Worm (Caenorhabditis elegans) whole organism, early embryonic: ENCODE results near the gene C02B8.12.

Source experiments
- B0310.2 ChIP-seq: sonication (generic microtip); optimal IDR thresholded peaks from 2 replicates; lab custom pipeline; 2016; ENCODE audit warnings: mild to moderate bottlenecking, missing genetic modification characterization, missing compliant biosample characterization
- F13C5.2 ChIP-seq: sonication (generic microtip); optimal IDR thresholded peaks from 2 replicates; lab custom pipeline; 2017; ENCODE audit warnings: mild to moderate bottlenecking, missing genetic modification characterization, inconsistent platforms, missing compliant biosample characterization
- aly-1 ChIP-seq: sonication (generic microtip); optimal IDR thresholded peaks from 2 replicates; lab custom pipeline; 2016; ENCODE audit warnings: missing genetic modification characterization, missing compliant biosample characterization
- ama-1 ChIP-seq: fragments of 150-350 bp; optimal IDR thresholded peaks from 2 replicates; lab custom pipeline; 2014
- ceh-13 ChIP-seq: fragments of 200-800 bp; sonication (Bioruptor generic); optimal IDR thresholded peaks from 2 replicates; lab custom pipeline; 2018; ENCODE audit warnings: mild to moderate bottlenecking, missing genetic modification characterization, missing compliant biosample characterization
- ceh-36 ChIP-seq: sonication (generic microtip); optimal IDR thresholded peaks from 2 replicates; lab custom pipeline; 2016; ENCODE audit warnings: missing genetic modification characterization, inconsistent platforms, missing compliant biosample characterization
- ets-7 ChIP-seq: sonication (generic microtip); optimal IDR thresholded peaks from 2 replicates; lab custom pipeline; 2016; ENCODE audit warnings: missing genotype, missing genetic modification characterization, missing compliant biosample characterization
- flt-1 ChIP-seq: fragments of 200-800 bp; sonication (Bioruptor generic); IDR thresholded peaks from 2 replicates; pipeline ENCODE4 v1.3.6; 2022; ENCODE audit warnings: missing genetic modification characterization, missing compliant biosample characterization
- hmbx-1 ChIP-seq: sonication (generic microtip); optimal IDR thresholded peaks from 2 replicates; lab custom pipeline; 2016; ENCODE audit warnings: mild to moderate bottlenecking, missing genetic modification characterization, missing compliant biosample characterization
- hmg-4 ChIP-seq: fragments of 200-800 bp; sonication (Bioruptor generic); optimal IDR thresholded peaks from 2 replicates; lab custom pipeline; 2018; ENCODE audit warnings: mild to moderate bottlenecking, missing genetic modification characterization, missing compliant biosample characterization
- hnd-1 ChIP-seq: sonication (generic microtip); optimal IDR thresholded peaks from 2 replicates; lab custom pipeline; 2016; ENCODE audit warnings: missing genetic modification characterization, missing compliant biosample characterization
- pes-1 ChIP-seq: fragments of 200-800 bp; sonication (Bioruptor generic); IDR thresholded peaks from 2 replicates; pipeline ENCODE4 v1.3.6; 2022; ENCODE audit warnings: missing genetic modification reagents, missing genetic modification characterization, missing compliant biosample characterization
- scrt-1 ChIP-seq: fragments of 200-800 bp; sonication (Bioruptor generic); IDR thresholded peaks from 2 replicates; pipeline ENCODE4 v1.3.6; 2022; ENCODE audit warnings: missing genetic modification characterization, missing compliant biosample characterization
- sea-1 ChIP-seq: fragments of 200-800 bp; sonication (Bioruptor generic); conservative IDR thresholded peaks from 2 replicates; pipeline ENCODE4 v1.3.6; 2022; ENCODE audit warnings: missing genetic modification characterization, missing compliant biosample characterization
- tbx-11 ChIP-seq: fragments of 200-800 bp; sonication (Bioruptor generic); IDR thresholded peaks from 2 replicates; pipeline ENCODE4 v1.3.6; 2022; ENCODE audit warnings: missing genetic modification characterization, missing compliant biosample characterization
- tbx-37 ChIP-seq: fragments of 200-800 bp; sonication (Bioruptor generic); conservative IDR thresholded peaks from 2 replicates; pipeline ENCODE4 v1.3.6; 2022; ENCODE audit warnings: missing genetic modification reagents, missing genetic modification characterization, missing compliant biosample characterization
- tra-4 ChIP-seq: sonication (generic microtip); optimal IDR thresholded peaks from 2 replicates; lab custom pipeline; 2017; ENCODE audit warnings: missing genetic modification characterization, missing compliant biosample characterization

Gene C02B8.12

DNA sequence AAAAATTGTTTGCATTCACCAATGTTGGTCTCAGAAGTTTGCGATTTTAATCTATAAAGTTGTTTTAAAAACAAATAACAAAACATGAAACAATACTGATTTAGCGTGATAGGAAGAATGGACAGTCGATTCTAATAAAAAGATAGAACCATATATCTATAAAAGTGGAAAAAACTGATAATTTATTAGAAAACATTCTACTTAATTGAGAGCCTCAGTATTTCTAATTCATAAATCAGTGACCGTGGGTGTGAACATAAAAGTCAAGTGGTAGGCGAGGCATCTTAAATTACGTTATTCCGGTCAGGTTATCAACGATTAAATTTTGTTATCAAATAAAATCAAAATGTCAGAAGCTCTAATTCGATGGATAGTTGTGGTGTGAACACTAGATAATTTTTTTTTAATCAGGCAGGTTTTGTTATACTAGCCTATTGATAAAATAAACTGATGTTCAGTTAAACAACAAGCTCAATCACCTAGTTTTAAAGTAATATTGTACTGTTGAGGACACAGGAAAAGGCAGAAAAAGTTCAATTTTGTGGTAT lies 24.3 kb downstream of the C02B8.12 start, which contains the start of gene catp-5:
Gene catp-5 (minus strand): TSS at position 51 of the 548 bp plus-strand sequence.
- TF ChIP-seq scrt-1 (GFP tag; lab: Robert Waterston, UW) (no peak), ceh-13 (GFP tag; lab: Kevin White, UChicago) (no peak), pes-1 (GFP tag; lab: Robert Waterston, UW) (no peak), tra-4 (no peak), ama-1 (lab: Kevin White, UChicago) (no peak), aly-1 (tag; lab: Kevin White, UChicago) (no peak), tbx-37 (GFP tag; lab: Robert Waterston, UW) (no peak), tbx-11 (GFP tag; lab: Robert Waterston, UW) (no peak)

- TF ChIP-seq flt-1 (GFP tag; lab: Robert Waterston, UW) = no peak
- TF ChIP-seq F13C5.2 (tag; lab: Kevin White, UChicago) = no peak
- no peak for TF ChIP-seq tbx-37 (GFP tag; lab: Robert Waterston, UW)
- TF ChIP-seq hmg-4 (GFP tag; lab: Kevin White, UChicago) = no peak
- TF ChIP-seq ets-7 (tag; lab: Kevin White, UChicago) = no peak
- TF ChIP-seq ceh-36 = no peak
- no peak for TF ChIP-seq pes-1 (GFP tag; lab: Robert Waterston, UW)
- TF ChIP-seq B0310.2 (tag; lab: Kevin White, UChicago) = no peak
- TF ChIP-seq tbx-11 (GFP tag; lab: Robert Waterston, UW) = no peak
- TF ChIP-seq scrt-1 (GFP tag; lab: Robert Waterston, UW) = no peak
- TF ChIP-seq hmbx-1 (tag; lab: Kevin White, UChicago) = no peak
- TF ChIP-seq aly-1 (tag; lab: Kevin White, UChicago) = no peak
- TF ChIP-seq sea-1 (GFP tag; lab: Robert Waterston, UW) = no peak
- TF ChIP-seq tra-4 = no peak
- TF ChIP-seq ceh-13 (GFP tag; lab: Kevin White, UChicago) = no peak
- TF ChIP-seq ama-1 (lab: Kevin White, UChicago) = no peak
- TF ChIP-seq hnd-1 (tag; lab: Kevin White, UChicago) = no peak
These were observed 33.3 kb downstream of the C02B8.12 start for ce11 chrX:8089916-8090315.

- TF ChIP-seq tra-4 (no peak), hmbx-1 (tag; lab: Kevin White, UChicago) (no peak), sea-1 (GFP tag; lab: Robert Waterston, UW) (no peak), ets-7 (tag; lab: Kevin White, UChicago) (no peak), pes-1 (GFP tag; lab: Robert Waterston, UW) (no peak)
These were observed 33.8 kb downstream of the C02B8.12 start for ce11 chrX:8089266-8089909.

DNA sequence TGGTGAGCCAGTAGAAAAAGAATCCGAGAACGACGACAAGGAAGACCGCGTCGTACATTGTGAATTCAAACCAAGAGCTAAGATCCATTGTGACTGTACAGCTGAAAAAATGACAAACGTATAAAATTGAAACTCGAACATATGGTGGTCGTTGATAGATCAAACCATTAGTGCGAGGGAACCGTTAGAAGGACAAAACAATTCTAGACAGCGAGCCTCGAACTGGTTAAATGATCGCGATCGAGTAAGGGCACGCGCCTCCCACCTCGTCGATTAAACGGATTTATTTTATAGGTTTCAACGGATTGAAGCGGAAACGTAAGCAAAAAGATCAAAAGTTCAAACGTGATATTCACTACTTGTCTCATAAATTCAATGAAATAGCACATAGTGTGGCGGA lies 34.7 kb downstream of the C02B8.12 start, which contains the start of gene vem-1:
Gene vem-1 (minus strand): TSS at position 101 of the 400 bp plus-strand sequence.
- TF ChIP-seq B0310.2 (tag; lab: Kevin White, UChicago) (no peak), ceh-36 (no peak), ceh-13 (GFP tag; lab: Kevin White, UChicago) (no peak), hmg-4 (GFP tag; lab: Kevin White, UChicago) (no peak), aly-1 (tag; lab: Kevin White, UChicago) (no peak)

ce11 chrX:8086725-8087641 lies 36.2 kb downstream of the C02B8.12 start:
- no peak for TF ChIP-seq ets-7 (tag; lab: Kevin White, UChicago)
- no peak for TF ChIP-seq ceh-36
- no peak for TF ChIP-seq tbx-11 (GFP tag; lab: Robert Waterston, UW)
- TF ChIP-seq tra-4 = no peak
- TF ChIP-seq hnd-1 (tag; lab: Kevin White, UChicago) = no peak
- no peak for TF ChIP-seq pes-1 (GFP tag; lab: Robert Waterston, UW)
- TF ChIP-seq scrt-1 (GFP tag; lab: Robert Waterston, UW) = no peak
- TF ChIP-seq F13C5.2 (tag; lab: Kevin White, UChicago) = no peak
- TF ChIP-seq sea-1 (GFP tag; lab: Robert Waterston, UW) = no peak
- TF ChIP-seq tbx-37 (GFP tag; lab: Robert Waterston, UW) = no peak
- TF ChIP-seq hmg-4 (GFP tag; lab: Kevin White, UChicago) = no peak
- no peak for TF ChIP-seq ceh-13 (GFP tag; lab: Kevin White, UChicago)
- no peak for TF ChIP-seq flt-1 (GFP tag; lab: Robert Waterston, UW)
- no peak for TF ChIP-seq B0310.2 (tag; lab: Kevin White, UChicago)

DNA sequence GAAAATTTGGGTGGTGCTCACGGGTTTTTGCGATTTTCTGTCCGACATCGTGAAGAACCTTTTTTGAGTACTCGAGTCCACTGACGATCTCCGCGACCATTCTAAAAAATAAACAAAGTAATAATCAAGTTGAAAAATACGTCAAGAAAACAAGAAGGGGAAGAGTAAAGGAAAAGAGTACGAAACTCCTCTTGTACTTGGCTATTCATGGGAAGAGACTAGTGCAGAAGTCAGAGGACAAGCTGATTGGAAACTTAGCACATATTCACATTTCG lies 36.8 kb downstream of the C02B8.12 start, which contains the start of gene dao-3:
Gene dao-3 (minus strand): TSS at position 101 of the 275 bp plus-strand sequence.
- TF ChIP-seq scrt-1 (GFP tag; lab: Robert Waterston, UW) = no peak
- TF ChIP-seq aly-1 (tag; lab: Kevin White, UChicago) = no peak
- TF ChIP-seq pes-1 (GFP tag; lab: Robert Waterston, UW) = no peak
- TF ChIP-seq tra-4 = no peak

ce11 chrX:8084669-8085068 lies 38.5 kb downstream of the C02B8.12 start:
- TF ChIP-seq sea-1 (GFP tag; lab: Robert Waterston, UW) (no peak), hmg-4 (GFP tag; lab: Kevin White, UChicago) (no peak), F13C5.2 (tag; lab: Kevin White, UChicago) (no peak), tbx-11 (GFP tag; lab: Robert Waterston, UW) (no peak), pes-1 (GFP tag; lab: Robert Waterston, UW) (no peak), ama-1 (lab: Kevin White, UChicago) (no peak), ets-7 (tag; lab: Kevin White, UChicago) (no peak), aly-1 (tag; lab: Kevin White, UChicago) (no peak), B0310.2 (tag; lab: Kevin White, UChicago) (no peak), hnd-1 (tag; lab: Kevin White, UChicago) (no peak), tra-4 (no peak), tbx-37 (GFP tag; lab: Robert Waterston, UW) (no peak), ceh-13 (GFP tag; lab: Kevin White, UChicago) (no peak), scrt-1 (GFP tag; lab: Robert Waterston, UW) (no peak), flt-1 (GFP tag; lab: Robert Waterston, UW) (no peak), ceh-36 (no peak)
